Worm (Caenorhabditis elegans) whole organism, late embryonic: ENCODE data around the gene B0244.10.

Experiments used
- C08G9.2 ChIP-seq: sonication (generic microtip); optimal IDR thresholded peaks from 2 replicates; lab custom pipeline; 2016; ENCODE audit warnings: mild to moderate bottlenecking, missing genetic modification characterization, moderate library complexity, missing compliant biosample characterization
- C38D4.7 ChIP-seq: fragments of 200-800 bp; sonication (Bioruptor generic); optimal IDR thresholded peaks from 2 replicates; lab custom pipeline; 2018; ENCODE audit warnings: mild to moderate bottlenecking, missing genetic modification characterization, moderate library complexity, missing compliant biosample characterization
- ceh-14 ChIP-seq: sonication (generic microtip); optimal IDR thresholded peaks from 2 replicates; lab custom pipeline; 2016; ENCODE audit warnings: missing genotype, missing genetic modification characterization, missing compliant biosample characterization
- ceh-18 ChIP-seq: sonication (generic microtip); optimal IDR thresholded peaks from 2 replicates; lab custom pipeline; 2016; ENCODE audit warnings: missing genetic modification characterization, missing compliant biosample characterization
- ceh-19 ChIP-seq: fragments of 200-800 bp; sonication (Bioruptor generic); optimal IDR thresholded peaks from 2 replicates; lab custom pipeline; 2018; ENCODE audit warnings: mild to moderate bottlenecking, missing genetic modification characterization, missing compliant biosample characterization
- ceh-2 ChIP-seq: sonication (generic microtip); optimal IDR thresholded peaks from 2 replicates; lab custom pipeline; 2016; ENCODE audit warnings: missing genotype, missing genetic modification characterization, missing compliant biosample characterization
- ceh-31 ChIP-seq: sonication (generic microtip); optimal IDR thresholded peaks from 2 replicates; lab custom pipeline; 2016; ENCODE audit warnings: missing genetic modification characterization, missing compliant biosample characterization
- ceh-34 ChIP-seq: sonication (generic microtip); optimal IDR thresholded peaks from 2 replicates; lab custom pipeline; 2016; ENCODE audit warnings: mild to moderate bottlenecking, missing genetic modification characterization, missing compliant biosample characterization
- ceh-6 ChIP-seq: fragments of 200-800 bp; sonication (Bioruptor generic); optimal IDR thresholded peaks from 2 replicates; lab custom pipeline; 2018; ENCODE audit warnings: mild to moderate bottlenecking, missing genetic modification characterization, missing compliant biosample characterization
- che-1 ChIP-seq: sonication (generic microtip); optimal IDR thresholded peaks from 2 replicates; lab custom pipeline; 2016; ENCODE audit warnings: mild to moderate bottlenecking, missing genetic modification characterization, missing compliant biosample characterization
- elt-2 ChIP-seq: sonication (generic microtip); optimal IDR thresholded peaks from 2 replicates; lab custom pipeline; 2016; ENCODE audit warnings: missing genetic modification reagents, missing genetic modification characterization, missing compliant biosample characterization
- ets-4 ChIP-seq: sonication (generic microtip); optimal IDR thresholded peaks from 2 replicates; lab custom pipeline; 2016; ENCODE audit warnings: missing genetic modification characterization, missing compliant biosample characterization
- eyg-1 ChIP-seq: sonication (generic microtip); optimal IDR thresholded peaks from 2 replicates; lab custom pipeline; 2016; ENCODE audit warnings: missing genotype, missing genetic modification characterization, missing compliant biosample characterization
- hlh-13 ChIP-seq: fragments of 200-800 bp; sonication (Bioruptor generic); optimal IDR thresholded peaks from 2 replicates; lab custom pipeline; 2018; ENCODE audit warnings: mild to moderate bottlenecking, missing genetic modification characterization, missing compliant biosample characterization
- hlh-15 ChIP-seq: sonication (generic microtip); optimal IDR thresholded peaks from 2 replicates; lab custom pipeline; 2016; ENCODE audit warnings: missing genetic modification characterization, missing compliant biosample characterization
- hlh-6 ChIP-seq: sonication (generic microtip); optimal IDR thresholded peaks from 2 replicates; lab custom pipeline; 2016; ENCODE audit warnings: missing genotype, missing genetic modification characterization, missing compliant biosample characterization
- hlh-8 ChIP-seq: sonication (generic microtip); optimal IDR thresholded peaks from 2 replicates; lab custom pipeline; 2016; ENCODE audit warnings: missing genotype, missing genetic modification characterization, missing compliant biosample characterization
- madf-2 ChIP-seq: sonication (generic microtip); optimal IDR thresholded peaks from 2 replicates; lab custom pipeline; 2017; ENCODE audit warnings: missing genetic modification characterization, missing compliant biosample characterization
- nfya-1 ChIP-seq: sonication (generic microtip); optimal IDR thresholded peaks from 2 replicates; lab custom pipeline; 2017; ENCODE audit warnings: missing genetic modification characterization, mild to moderate bottlenecking, missing compliant biosample characterization, antibody characterized with exemption, moderate library complexity
- odd-2 ChIP-seq: sonication (generic microtip); optimal IDR thresholded peaks from 2 replicates; lab custom pipeline; 2017; ENCODE audit warnings: antibody characterized with exemption, mild to moderate bottlenecking, missing genetic modification characterization, missing compliant biosample characterization
- pag-3 ChIP-seq: sonication (generic microtip); optimal IDR thresholded peaks from 2 replicates; lab custom pipeline; 2016; ENCODE audit warnings: missing compliant biosample characterization, missing genetic modification characterization, borderline replicate concordance
- pat-9 ChIP-seq: fragments of 200-800 bp; sonication (Bioruptor generic); optimal IDR thresholded peaks from 2 replicates; lab custom pipeline; 2018; ENCODE audit warnings: mild to moderate bottlenecking, missing genetic modification characterization, moderate library complexity, missing compliant biosample characterization
- pha-4 ChIP-seq: fragments of 150-350 bp; optimal IDR thresholded peaks from 2 replicates; lab custom pipeline; 2018; ENCODE audit warnings: missing biosample characterization, missing genetic modification reagents, missing genetic modification characterization
- pqm-1 ChIP-seq: sonication (generic microtip); optimal IDR thresholded peaks from 2 replicates; lab custom pipeline; 2016; ENCODE audit warnings: missing genetic modification characterization, missing compliant biosample characterization
- sox-2 ChIP-seq: fragments of 200-800 bp; sonication (Bioruptor generic); IDR thresholded peaks from 2 replicates; pipeline ENCODE4 v1.3.6; 2022; ENCODE audit warnings: missing genetic modification reagents, missing genetic modification characterization, missing compliant biosample characterization
- sox-4 ChIP-seq: sonication (generic microtip); optimal IDR thresholded peaks from 2 replicates; lab custom pipeline; 2017; ENCODE audit warnings: mild to moderate bottlenecking, missing genetic modification characterization, inconsistent platforms, missing compliant biosample characterization
- syd-9 ChIP-seq: sonication (generic microtip); optimal IDR thresholded peaks from 2 replicates; lab custom pipeline; 2016; ENCODE audit warnings: mild to moderate bottlenecking, missing genetic modification characterization, moderate library complexity, missing compliant biosample characterization
- tbx-2 ChIP-seq: sonication (generic microtip); optimal IDR thresholded peaks from 2 replicates; lab custom pipeline; 2016; ENCODE audit warnings: missing genetic modification characterization, missing compliant biosample characterization
- ttx-3 ChIP-seq: sonication (generic microtip); optimal IDR thresholded peaks from 2 replicates; lab custom pipeline; 2016; ENCODE audit warnings: missing genetic modification reagents, missing genetic modification characterization, missing compliant biosample characterization
- unc-3 ChIP-seq, 2 experiments: fragments of 200-800 bp in 1 of 2; sonication (Bioruptor generic) in 1 of 2; sonication (generic microtip) in 1 of 2; conservative IDR thresholded peaks in 1 of 2; optimal IDR thresholded peaks in 1 of 2; 2 replicates each; pipeline versions ENCODE4 v1.3.6 to Lab custom; 2016 to 2022; ENCODE audit warnings: missing compliant biosample characterization in 2 of 2, missing genetic modification characterization in 2 of 2, missing genetic modification reagents in 1 of 2
- unc-42 ChIP-seq: sonication (generic microtip); optimal IDR thresholded peaks from 2 replicates; lab custom pipeline; 2016; ENCODE audit warnings: missing genotype, missing genetic modification characterization, missing compliant biosample characterization
- unc-86 ChIP-seq: sonication (generic microtip); optimal IDR thresholded peaks from 2 replicates; lab custom pipeline; 2016; ENCODE audit warnings: missing genetic modification characterization, missing compliant biosample characterization
- zip-5 ChIP-seq: sonication (generic microtip); optimal IDR thresholded peaks from 2 replicates; lab custom pipeline; 2016; ENCODE audit warnings: missing genetic modification characterization, missing compliant biosample characterization

B0244.10 gene

ce11 chrIII:5734905-5735304 lies at the start of gene B0244.10:
TSS of gene B0244.10 (plus strand) at chrIII:5735158.
- TF ChIP-seq elt-2 (tag; lab: Kevin White, UChicago) = peak; percentile 73
- TF ChIP-seq C08G9.2 (tag; lab: Kevin White, UChicago) = no peak

ce11 chrIII:5688246-5688645 lies 46.7 kb upstream of the B0244.10 start:
- TF ChIP-seq ceh-18 (tag; lab: Kevin White, UChicago) (peak; percentile 31), nfya-1 (tag; lab: Kevin White, UChicago) (peak; percentile 32), hlh-6 (tag; lab: Kevin White, UChicago) (no peak), C08G9.2 (tag; lab: Kevin White, UChicago) (no peak), ets-4 (tag; lab: Kevin White, UChicago) (peak; percentile 36), ceh-31 (tag; lab: Kevin White, UChicago) (peak; percentile 24), tbx-2 (tag; lab: Kevin White, UChicago) (peak; percentile 50), ceh-2 (tag; lab: Kevin White, UChicago) (peak; percentile 25), ceh-14 (tag; lab: Kevin White, UChicago) (peak; percentile 20), ceh-34 (tag; lab: Kevin White, UChicago) (peak; percentile 29), ceh-6 (GFP tag; lab: Kevin White, UChicago) (no peak), ceh-19 (GFP tag; lab: Kevin White, UChicago) (no peak)

DNA sequence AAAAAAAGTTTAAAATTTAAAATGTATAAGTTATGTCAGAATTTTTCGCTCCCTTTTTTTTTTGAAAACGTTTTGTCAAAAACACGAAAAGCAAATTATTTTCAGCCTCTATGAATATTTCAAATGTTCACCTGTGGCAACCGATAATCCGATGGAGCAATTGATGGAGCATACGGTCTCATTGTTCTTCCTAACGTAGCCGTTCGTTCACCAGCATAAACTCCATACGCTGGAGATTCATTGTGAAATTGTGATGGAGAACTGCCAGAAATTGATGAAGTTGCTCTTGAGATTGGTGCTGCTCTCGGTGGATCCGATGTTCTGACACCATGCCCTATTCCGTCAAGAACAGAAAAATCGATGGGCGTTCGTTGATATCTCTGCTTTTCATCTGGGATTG lies 43.1 kb upstream of the B0244.10 start:
- TF ChIP-seq madf-2 (tag; lab: Kevin White, UChicago) (no peak), syd-9 (tag; lab: Kevin White, UChicago) (no peak), ceh-2 (tag; lab: Kevin White, UChicago) (no peak), C38D4.7 (GFP tag; lab: Kevin White, UChicago) (no peak), ceh-6 (GFP tag; lab: Kevin White, UChicago) (no peak), pat-9 (tag; lab: Kevin White, UChicago) (no peak), pha-4 (tag; lab: Kevin White, UChicago) (no peak), unc-86 (tag; lab: Kevin White, UChicago) (no peak), hlh-13 (GFP tag; lab: Kevin White, UChicago) (no peak), hlh-8 (tag; lab: Kevin White, UChicago) (no peak), nfya-1 (tag; lab: Kevin White, UChicago) (no peak), unc-3 (GFP tag; conservative IDR thresholded peaks at IDR 0.05; lab: Robert Waterston, UW) (no peak), unc-3 (tag; optimal IDR thresholded peaks at IDR 0.05; lab: Kevin White, UChicago) (no peak), eyg-1 (no peak), odd-2 (tag; lab: Kevin White, UChicago) (no peak), pqm-1 (no peak), hlh-15 (tag; lab: Kevin White, UChicago) (no peak), sox-2 (no peak), sox-4 (tag; lab: Kevin White, UChicago) (no peak), hlh-6 (tag; lab: Kevin White, UChicago) (no peak)

DNA sequence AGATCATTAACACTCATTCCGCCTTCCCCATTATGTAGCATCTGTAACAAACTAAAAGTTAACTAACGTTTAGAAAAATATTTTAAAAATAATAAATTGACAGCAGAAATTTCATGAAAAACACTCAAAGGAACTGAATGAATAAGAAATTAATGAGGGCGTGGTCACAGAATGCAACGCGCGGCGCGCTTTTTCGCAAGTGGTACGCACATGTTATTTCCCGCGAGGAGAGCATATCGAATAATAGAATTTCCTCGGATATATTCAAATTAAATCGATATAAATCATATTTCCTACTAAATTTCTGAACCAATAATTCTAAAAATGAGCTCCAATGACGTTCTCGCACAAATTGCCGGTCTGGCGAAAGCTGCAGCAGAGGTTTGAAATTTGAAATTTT lies 42.3 kb upstream of the B0244.10 start, which contains the start of the genes abi-1 and arle-14:
Gene abi-1 (minus strand): TSS at position 51 of the 400 bp plus-strand sequence.
Gene arle-14 (plus strand): TSS at position 217 of the 400 bp plus-strand sequence.
- TF ChIP-seq nfya-1 (tag; lab: Kevin White, UChicago) (peak; percentile 7), ttx-3 (tag; lab: Kevin White, UChicago) (peak; percentile 19), zip-5 (tag; lab: Kevin White, UChicago) (no peak), unc-42 (peak; percentile 54), pag-3 (tag; lab: Kevin White, UChicago) (no peak), che-1 (tag; lab: Kevin White, UChicago) (no peak), ceh-31 (tag; lab: Kevin White, UChicago) (peak; percentile 20), ets-4 (tag; lab: Kevin White, UChicago) (peak; percentile 11)
- TF ChIP-seq, all 69 proteins: peak for 5
